Fruit fly (Drosophila melanogaster) whole organism, prepupa: ENCODE results near the gene sky.

Experiments used
- Blimp-1 ChIP-seq: fragments of 200-800 bp; sonication (Bioruptor generic); optimal IDR thresholded peaks from 3 replicates; lab custom pipeline; 2017; ENCODE audit warnings: missing biosample characterization, missing genetic modification characterization, mild to moderate bottlenecking, moderate library complexity, missing genetic modification reagents
- CG10631 ChIP-seq: fragments of 200-800 bp; sonication (Bioruptor generic); optimal IDR thresholded peaks from 2 replicates; lab custom pipeline; 2016; ENCODE audit warnings: missing biosample characterization, missing genetic modification characterization
- CG10669 ChIP-seq: fragments of 200-800 bp; sonication (Bioruptor generic); optimal IDR thresholded peaks from 3 replicates; lab custom pipeline; 2018; ENCODE audit warnings: missing biosample characterization, mild to moderate bottlenecking, missing genetic modification characterization, moderate library complexity
- CG11294 ChIP-seq: fragments of 200-800 bp; sonication (Bioruptor generic); IDR thresholded peaks from 2 replicates; pipeline ENCODE4 v1.3.6; 2022; ENCODE audit warnings: missing biosample characterization, missing genetic modification characterization
- CG11902 ChIP-seq: fragments of 200-800 bp; sonication (Bioruptor generic); optimal IDR thresholded peaks from 3 replicates; lab custom pipeline; 2016; ENCODE audit warnings: missing biosample characterization, missing genetic modification characterization
- CG15336 ChIP-seq: fragments of 200-800 bp; sonication (Bioruptor generic); IDR thresholded peaks from 2 replicates; pipeline ENCODE4 v1.3.6; 2022; ENCODE audit warnings: missing biosample characterization, missing genetic modification characterization
- CG1621 ChIP-seq: fragments of 200-800 bp; sonication (Bioruptor generic); optimal IDR thresholded peaks from 3 replicates; lab custom pipeline; 2018; ENCODE audit warnings: missing biosample characterization, mild to moderate bottlenecking, missing genetic modification characterization
- CG16779 ChIP-seq: fragments of 200-800 bp; sonication (Bioruptor generic); optimal IDR thresholded peaks from 3 replicates; lab custom pipeline; 2017; ENCODE audit warnings: missing biosample characterization, mild to moderate bottlenecking, missing genetic modification characterization
- CG31627 ChIP-seq: fragments of 200-800 bp; sonication (Bioruptor generic); optimal IDR thresholded peaks from 3 replicates; lab custom pipeline; 2016; ENCODE audit warnings: missing biosample characterization, missing genetic modification characterization
- CG32006 ChIP-seq: fragments of 200-800 bp; sonication (Bioruptor generic); optimal IDR thresholded peaks from 3 replicates; lab custom pipeline; 2017; ENCODE audit warnings: missing biosample characterization, mild to moderate bottlenecking, missing genetic modification characterization
- CG6792 ChIP-seq: fragments of 200-800 bp; sonication (Bioruptor generic); optimal IDR thresholded peaks from 3 replicates; lab custom pipeline; 2016; ENCODE audit warnings: missing biosample characterization, missing genetic modification characterization
- CG6808 ChIP-seq: fragments of 200-800 bp; sonication (Bioruptor generic); optimal IDR thresholded peaks from 3 replicates; lab custom pipeline; 2017; ENCODE audit warnings: missing biosample characterization, missing genetic modification characterization, mild to moderate bottlenecking, moderate library complexity, missing genetic modification reagents
- CG8319 ChIP-seq: fragments of 200-800 bp; sonication (Bioruptor generic); optimal IDR thresholded peaks from 3 replicates; lab custom pipeline; 2016; ENCODE audit warnings: missing biosample characterization, missing genetic modification characterization
- Eip75B ChIP-seq: fragments of 200-800 bp; sonication (Bioruptor generic); optimal IDR thresholded peaks from 3 replicates; lab custom pipeline; 2016; ENCODE audit warnings: missing biosample characterization, missing genetic modification characterization
- Eip78C ChIP-seq: fragments of 200-800 bp; sonication (Bioruptor generic); peaks from one replicate; lab custom pipeline; 2016; ENCODE audit warnings: missing biosample characterization, missing genetic modification characterization
- Eip93F ChIP-seq: fragments of 200-800 bp; sonication (Bioruptor generic); optimal IDR thresholded peaks from 2 replicates; lab custom pipeline; 2016; ENCODE audit warnings: missing biosample characterization, mild to moderate bottlenecking, missing genetic modification characterization
- Ets21C ChIP-seq: fragments of 200-800 bp; sonication (Bioruptor generic); optimal IDR thresholded peaks from 3 replicates; lab custom pipeline; 2016; ENCODE audit warnings: missing biosample characterization, missing genetic modification characterization
- Gug ChIP-seq: fragments of 200-800 bp; sonication (Bioruptor generic); IDR thresholded peaks from 2 replicates; pipeline ENCODE4 v1.3.6; 2022; ENCODE audit warnings: missing biosample characterization, missing genetic modification characterization
- Hr38 ChIP-seq: sonication (Bioruptor generic); optimal IDR thresholded peaks from 2 replicates; lab custom pipeline; 2016; ENCODE audit warnings: missing biosample characterization, missing genetic modification characterization
- Hr39 ChIP-seq: fragments of 200-800 bp; sonication (Bioruptor generic); optimal IDR thresholded peaks from 2 replicates; lab custom pipeline; 2016; ENCODE audit warnings: missing biosample characterization, missing genetic modification characterization
- OdsH ChIP-seq: fragments of 200-800 bp; sonication (Bioruptor generic); optimal IDR thresholded peaks from 3 replicates; lab custom pipeline; 2016; ENCODE audit warnings: missing biosample characterization, missing genetic modification characterization
- Sox14 ChIP-seq: fragments of 200-800 bp; sonication (Bioruptor generic); optimal IDR thresholded peaks from 3 replicates; lab custom pipeline; 2016; ENCODE audit warnings: missing biosample characterization, missing genetic modification characterization
- Sox15 ChIP-seq: fragments of 200-800 bp; sonication (Bioruptor generic); optimal IDR thresholded peaks from 3 replicates; lab custom pipeline; 2016; ENCODE audit warnings: missing biosample characterization, missing genetic modification characterization
- acj6 ChIP-seq: fragments of 200-800 bp; sonication (Bioruptor generic); optimal IDR thresholded peaks from 3 replicates; lab custom pipeline; 2016; ENCODE audit warnings: missing biosample characterization, missing genetic modification characterization
- dac ChIP-seq: fragments of 200-800 bp; sonication (Bioruptor generic); optimal IDR thresholded peaks from 2 replicates; lab custom pipeline; 2017; ENCODE audit warnings: missing biosample characterization, mild to moderate bottlenecking, missing genetic modification characterization
- esn ChIP-seq: fragments of 200-800 bp; sonication (Bioruptor generic); optimal IDR thresholded peaks from 2 replicates; lab custom pipeline; 2016; ENCODE audit warnings: missing biosample characterization, mild to moderate bottlenecking, missing genetic modification characterization, moderate library complexity
- fkh ChIP-seq: fragments of 200-800 bp; sonication (Bioruptor generic); optimal IDR thresholded peaks from 3 replicates; lab custom pipeline; 2017; ENCODE audit warnings: missing biosample characterization, mild to moderate bottlenecking, missing genetic modification characterization, moderate library complexity
- net ChIP-seq: fragments of 200-800 bp; sonication (Bioruptor generic); optimal IDR thresholded peaks from 3 replicates; lab custom pipeline; 2016; ENCODE audit warnings: missing biosample characterization, missing genetic modification characterization
- salr ChIP-seq, 2 experiments: fragments of 200-800 bp; sonication (Bioruptor generic); optimal IDR thresholded peaks; 3 replicates each; lab custom pipeline; 2016 to 2018; ENCODE audit warnings: missing biosample characterization in 2 of 2, missing genetic modification characterization in 2 of 2, mild to moderate bottlenecking in 1 of 2
- ss ChIP-seq, 2 experiments: fragments of 200-800 bp; sonication (Bioruptor generic); optimal IDR thresholded peaks; 2 replicates in 1 of 2; 3 replicates in 1 of 2; lab custom pipeline; 2017 to 2018; ENCODE audit warnings: mild to moderate bottlenecking in 2 of 2, missing biosample characterization in 2 of 2, missing genetic modification characterization in 2 of 2, moderate library complexity in 1 of 2
- svp ChIP-seq: fragments of 200-800 bp; sonication (Bioruptor generic); peaks from one replicate; lab custom pipeline; 2016; ENCODE audit warnings: missing biosample characterization, missing genetic modification characterization
- vri ChIP-seq: fragments of 200-800 bp; sonication (Bioruptor generic); optimal IDR thresholded peaks from 3 replicates; lab custom pipeline; 2016; ENCODE audit warnings: missing biosample characterization, mild to moderate bottlenecking, missing genetic modification characterization

Gene sky

DNA sequence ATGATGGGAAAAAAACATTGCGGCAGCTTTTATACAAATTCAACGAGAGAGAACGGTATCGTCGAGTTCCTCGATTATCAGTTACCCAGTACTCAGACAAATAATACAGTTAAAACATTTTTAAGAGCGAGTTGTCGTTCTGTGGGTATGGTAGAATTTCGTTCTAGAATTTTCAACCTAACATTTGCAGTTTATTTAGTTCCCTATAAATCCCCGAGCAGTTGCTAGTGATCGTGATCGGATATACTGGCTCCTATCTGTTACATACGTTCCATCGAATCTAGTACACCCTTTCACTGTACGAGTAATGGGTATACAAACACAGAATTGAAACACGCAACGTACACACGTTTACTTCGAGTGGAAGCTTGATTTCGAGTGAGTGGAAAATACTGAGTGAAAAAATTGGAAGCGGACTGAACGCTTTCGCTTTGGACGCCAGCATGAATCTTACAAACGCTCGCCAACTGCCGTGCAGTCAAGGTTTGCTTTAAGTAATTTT, 53.9 kb downstream of the sky start, which contains the start of gene CG9338 (continued):
- no peak for TF ChIP-seq CG1621 (tag; lab: Kevin White, UChicago)
- peak; percentile 76 for TF ChIP-seq net (GFP tag; lab: Kevin White, UChicago)
- TF ChIP-seq CG10669 (GFP tag; lab: Kevin White, UChicago), result peak; percentile 85
- peak; percentile 67 for TF ChIP-seq fkh (GFP tag; lab: Kevin White, UChicago)
- TF ChIP-seq Eip78C (GFP tag; lab: Kevin White, UChicago), result peak; percentile 92
- peak; percentile 66 for TF ChIP-seq OdsH (GFP tag; lab: Kevin White, UChicago)
- peak; percentile 89 for TF ChIP-seq CG8319 (GFP tag; lab: Kevin White, UChicago)
- peak; percentile 90 for TF ChIP-seq svp (GFP tag; lab: Kevin White, UChicago)
- TF ChIP-seq CG11294, result peak; percentile 86

DNA sequence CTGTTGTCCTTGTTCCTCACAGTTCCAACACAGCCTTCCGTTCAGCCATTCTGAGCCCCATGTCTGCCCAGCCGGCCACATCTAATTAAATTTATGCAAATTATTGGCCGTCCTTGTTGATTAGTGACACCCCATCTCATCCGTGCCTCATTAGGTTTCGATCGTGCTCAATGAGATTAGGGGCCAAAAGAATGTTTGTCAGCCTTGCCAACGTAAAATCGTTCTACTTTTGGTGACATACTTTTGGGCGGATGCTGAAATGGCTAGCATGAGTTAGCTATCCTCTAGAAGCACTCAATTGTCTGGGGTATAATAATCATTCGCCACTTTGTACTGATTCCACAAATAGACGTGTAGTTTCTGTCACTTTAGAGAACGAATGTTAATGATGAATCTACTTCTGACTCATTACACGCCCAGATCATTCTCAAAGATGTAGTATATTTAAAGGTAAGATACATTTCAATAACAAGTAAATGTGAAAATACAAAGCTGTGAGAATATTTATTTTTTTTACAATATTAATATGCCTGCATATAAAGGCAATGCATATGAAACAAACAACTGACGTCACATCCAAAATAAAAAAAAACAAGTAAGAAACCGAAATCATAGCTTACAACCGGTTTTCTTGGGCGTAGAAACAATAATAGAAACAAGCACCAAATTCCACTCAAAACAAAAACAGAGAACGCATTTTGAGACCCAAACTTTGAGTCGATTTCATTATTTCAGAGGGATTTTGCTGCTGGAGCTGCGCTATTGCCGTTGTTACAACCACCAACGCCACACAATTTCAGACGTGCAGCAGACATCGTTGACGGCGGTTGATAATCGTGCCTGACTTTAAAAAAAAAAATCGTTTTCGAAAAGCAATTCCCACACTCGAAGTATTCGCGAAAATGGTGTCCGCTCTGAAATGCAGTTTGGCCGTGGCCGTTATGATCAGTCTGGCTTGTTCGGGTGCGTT, 60.1 kb downstream of the sky start, which contains the start of gene bero:
Gene bero, plus strand, starts transcription at position 325 of the 970 bp plus-strand sequence.
- TF ChIP-seq fkh (GFP tag; lab: Kevin White, UChicago) (peak; percentile 7), Eip93F (GFP tag; lab: Kevin White, UChicago) (no peak), Eip78C (GFP tag; lab: Kevin White, UChicago) (peak; percentile 49)

DNA sequence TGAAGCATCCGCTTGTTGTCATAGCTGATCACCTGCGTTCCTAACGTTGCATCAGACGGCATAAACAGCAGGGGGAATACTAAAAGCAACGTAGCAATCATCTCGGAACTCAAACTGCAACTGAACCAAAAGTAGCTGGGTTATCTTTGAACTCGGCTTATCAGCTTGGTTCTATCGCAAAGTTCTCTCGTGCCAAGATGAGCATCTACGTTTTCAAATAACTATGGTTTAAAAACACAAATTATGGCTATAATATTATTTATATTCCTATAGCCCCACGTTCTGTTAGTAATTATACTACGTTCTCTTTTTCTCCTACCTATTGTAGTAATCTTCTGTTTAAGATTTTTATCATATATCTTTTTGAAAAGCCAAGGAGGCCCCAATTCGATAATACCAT, 60.9 kb downstream of the sky start, which contains the start of gene CG14400:
Gene CG14400, minus strand, starts transcription at position 101 of the 400 bp plus-strand sequence.
- TF ChIP-seq CG10669 (GFP tag; lab: Kevin White, UChicago) (no peak), esn (GFP tag; lab: Kevin White, UChicago) (no peak), Eip93F (GFP tag; lab: Kevin White, UChicago) (no peak), CG11902 (GFP tag; lab: Kevin White, UChicago) (no peak), Hr38 (GFP tag; lab: Kevin White, UChicago) (no peak), Sox15 (GFP tag; lab: Kevin White, UChicago) (no peak), vri (GFP tag; lab: Kevin White, UChicago) (no peak), CG31627 (no peak), acj6 (GFP tag; lab: Kevin White, UChicago) (no peak), CG16779 (no peak), Eip75B (GFP tag; lab: Kevin White, UChicago) (no peak), Gug (GFP tag; lab: Robert Waterston, UW) (no peak)

DNA sequence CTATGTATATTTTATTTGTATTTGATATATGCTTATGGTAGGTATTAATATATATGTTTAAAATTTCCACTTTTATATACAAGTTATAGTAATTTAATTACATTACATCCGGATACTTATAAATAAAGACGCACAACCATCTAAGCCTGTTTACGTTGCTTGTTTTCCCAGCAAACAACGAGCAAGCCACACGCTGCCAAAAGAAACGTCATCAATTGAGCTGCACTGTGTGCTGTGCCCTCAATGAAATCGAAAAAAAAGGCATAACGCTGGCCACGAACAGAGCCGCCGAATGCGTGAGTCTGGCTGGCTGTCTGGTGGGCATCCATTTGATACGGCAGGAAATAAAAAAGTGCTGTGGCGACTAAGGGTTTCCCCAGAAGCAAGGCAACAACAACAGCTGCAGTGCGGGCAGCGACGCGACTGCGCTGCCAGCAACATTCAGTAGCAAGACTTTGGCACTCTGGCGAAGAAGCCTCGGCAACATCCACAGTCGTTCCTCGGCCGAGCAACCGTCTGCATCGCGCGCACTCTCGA, 66.6 kb downstream of the sky start, which contains the start of gene twit:
Gene twit, plus strand, starts transcription at position 487 of the 537 bp plus-strand sequence.
- TF ChIP-seq CG11294 (no peak), salr (GFP tag; optimal IDR thresholded peaks at IDR 0.05; lab: Kevin White, UChicago) (no peak), Sox14 (GFP tag; lab: Kevin White, UChicago) (no peak), Hr39 (GFP tag; lab: Kevin White, UChicago) (no peak), CG15336 (GFP tag; lab: Robert Waterston, UW) (no peak), Ets21C (no peak), Eip75B (GFP tag; lab: Kevin White, UChicago) (no peak), Blimp-1 (GFP tag; lab: Kevin White, UChicago) (no peak), CG10631 (no peak), CG32006 (GFP tag; lab: Kevin White, UChicago) (no peak), CG31627 (no peak), Eip93F (GFP tag; lab: Kevin White, UChicago) (no peak), fkh (GFP tag; lab: Kevin White, UChicago) (no peak), net (GFP tag; lab: Kevin White, UChicago) (no peak), Hr38 (GFP tag; lab: Kevin White, UChicago) (no peak)

DNA sequence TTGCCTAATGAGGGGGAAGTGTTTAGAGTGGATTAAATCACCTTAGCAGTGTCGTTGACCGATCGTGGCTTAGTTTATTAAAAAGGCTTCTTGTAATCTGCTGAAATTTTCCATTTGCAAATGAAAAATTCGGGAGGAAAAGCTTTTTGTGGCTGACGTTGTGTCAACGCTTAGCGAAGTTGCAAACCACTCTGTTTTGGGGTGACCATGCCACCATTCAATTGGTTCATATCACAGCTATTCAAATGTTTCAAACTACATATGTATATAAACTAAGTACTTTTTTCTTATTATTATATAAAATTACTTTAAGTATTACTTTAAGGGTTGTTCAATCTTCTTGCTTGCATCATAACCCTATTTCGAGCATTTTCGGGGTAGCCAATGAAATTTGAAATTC, 67.1 kb downstream of the sky start:
- TF ChIP-seq Sox15 (GFP tag; lab: Kevin White, UChicago) (no peak), ss (GFP tag; optimal IDR thresholded peaks at IDR 0.05; lab: Kevin White, UChicago) (no peak), CG6792 (GFP tag; lab: Kevin White, UChicago) (no peak), CG6808 (GFP tag; lab: Kevin White, UChicago) (no peak), dac (GFP tag; lab: Kevin White, UChicago) (no peak), Eip78C (GFP tag; lab: Kevin White, UChicago) (peak; percentile 14)
